Fruit fly (Drosophila melanogaster) whole organism, adult: ENCODE measurements around the gene CG43251.

Experiments used
- CG11617 ChIP-seq: fragments of 200-800 bp; sonication (Bioruptor generic); optimal IDR thresholded peaks from 2 replicates; lab custom pipeline; 2017; ENCODE audit warnings: mild to moderate bottlenecking, missing biosample characterization, missing genetic modification reagents, missing genetic modification characterization
- CG14711 ChIP-seq: fragments of 200-800 bp; sonication (Bioruptor generic); optimal IDR thresholded peaks from 2 replicates; lab custom pipeline; 2018; ENCODE audit warnings: missing biosample characterization, mild to moderate bottlenecking, missing genetic modification characterization, moderate library complexity
- CG33017 ChIP-seq: fragments of 200-800 bp; sonication (Bioruptor generic); optimal IDR thresholded peaks from 2 replicates; lab custom pipeline; 2018; ENCODE audit warnings: missing biosample characterization, mild to moderate bottlenecking, missing genetic modification characterization, moderate library complexity
- CG7045 ChIP-seq: fragments of 200-800 bp; sonication (Bioruptor generic); optimal IDR thresholded peaks from 2 replicates; lab custom pipeline; 2017; ENCODE audit warnings: missing biosample characterization, mild to moderate bottlenecking, missing genetic modification characterization
- Mnt ChIP-seq: fragments of 200-800 bp; sonication (Bioruptor generic); optimal IDR thresholded peaks from 2 replicates; lab custom pipeline; 2016; ENCODE audit warnings: missing biosample characterization, mild to moderate bottlenecking, missing genetic modification characterization
- cic ChIP-seq: fragments of 200-800 bp; sonication (Bioruptor generic); optimal IDR thresholded peaks from 2 replicates; lab custom pipeline; 2017; ENCODE audit warnings: missing biosample characterization, mild to moderate bottlenecking, missing genetic modification characterization, moderate library complexity
- pad ChIP-seq: fragments of 200-800 bp; sonication (Bioruptor generic); optimal IDR thresholded peaks from 3 replicates; lab custom pipeline; 2017; ENCODE audit warnings: missing biosample characterization, missing genetic modification characterization, mild to moderate bottlenecking, moderate library complexity, missing genetic modification reagents
- tj ChIP-seq: fragments of 200-800 bp; sonication (Bioruptor generic); optimal IDR thresholded peaks from 3 replicates; lab custom pipeline; 2017; ENCODE audit warnings: missing biosample characterization, mild to moderate bottlenecking, missing genetic modification characterization, moderate library complexity
- toe ChIP-seq: fragments of 200-800 bp; sonication (Bioruptor generic); optimal IDR thresholded peaks from 2 replicates; lab custom pipeline; 2016; ENCODE audit warnings: missing biosample characterization, missing genetic modification characterization

- TF ChIP-seq CG11617 (GFP tag; lab: Kevin White, UChicago) (no peak), cic (no peak), toe (GFP tag; lab: Kevin White, UChicago) (no peak), CG7045 (GFP tag; lab: Kevin White, UChicago) (no peak), pad (GFP tag; lab: Kevin White, UChicago) (no peak), Mnt (GFP tag; lab: Kevin White, UChicago) (no peak), tj (peak; percentile 2), CG33017 (tag; lab: Kevin White, UChicago) (no peak), CG14711 (tag; lab: Kevin White, UChicago) (no peak)
These were observed 41.5 kb downstream of the CG43251 start, which contains the start of gene Spc105R for dm6 chr3L:20800208-20800607.
